Fruit fly (Drosophila melanogaster): ENCODE data around the gene Idh3g.
A peak's percentile ranks its signal among the peaks of the same experiment; 100 is the strongest.

- TF ChIP-seq Ets96B (tag; optimal IDR thresholded peaks at IDR 0.05) (peak; percentile 45), CG6854 (GFP tag; optimal IDR thresholded peaks at IDR 0.05) (no peak), acj6 (GFP tag; optimal IDR thresholded peaks at IDR 0.05) (peak; percentile 44), CG8319 (GFP tag; optimal IDR thresholded peaks at IDR 0.05) (no peak), CG1621 (tag; optimal IDR thresholded peaks at IDR 0.05) (peak; percentile 11), salr (GFP tag; optimal IDR thresholded peaks at IDR 0.05) (no peak), net (GFP tag; optimal IDR thresholded peaks at IDR 0.05) (no peak), CG10669 (GFP tag; optimal IDR thresholded peaks at IDR 0.05) (peak; percentile 38), CG6163 (GFP tag; IDR thresholded peaks at IDR 0.05) (peak; percentile 71; the same call in 1 of the 3 replicates), pdm3 (GFP tag; optimal IDR thresholded peaks at IDR 0.05) (peak; percentile 43), CG16779 (tag; optimal IDR thresholded peaks at IDR 0.05) (no peak), Hr38 (GFP tag; optimal IDR thresholded peaks at IDR 0.05) (no peak)
These were observed 29.2 kb upstream of the Idh3g start for dm6 chr3R:25651414-25651813.

Data from whole organism, prepupa.